Fruit fly (Drosophila melanogaster) whole organism, prepupa: ENCODE measurements around the gene Vav.

Experiments used
- Blimp-1 ChIP-seq: fragments of 200-800 bp; sonication (Bioruptor generic); optimal IDR thresholded peaks from 3 replicates; lab custom pipeline; 2017; ENCODE audit warnings: missing biosample characterization, missing genetic modification characterization, mild to moderate bottlenecking, moderate library complexity, missing genetic modification reagents
- CG10631 ChIP-seq: fragments of 200-800 bp; sonication (Bioruptor generic); optimal IDR thresholded peaks from 2 replicates; lab custom pipeline; 2016; ENCODE audit warnings: missing biosample characterization, missing genetic modification characterization
- CG10669 ChIP-seq: fragments of 200-800 bp; sonication (Bioruptor generic); optimal IDR thresholded peaks from 3 replicates; lab custom pipeline; 2018; ENCODE audit warnings: missing biosample characterization, mild to moderate bottlenecking, missing genetic modification characterization, moderate library complexity
- CG11294 ChIP-seq: fragments of 200-800 bp; sonication (Bioruptor generic); IDR thresholded peaks from 2 replicates; pipeline ENCODE4 v1.3.6; 2022; ENCODE audit warnings: missing biosample characterization, missing genetic modification characterization
- CG11902 ChIP-seq: fragments of 200-800 bp; sonication (Bioruptor generic); optimal IDR thresholded peaks from 3 replicates; lab custom pipeline; 2016; ENCODE audit warnings: missing biosample characterization, missing genetic modification characterization
- CG15336 ChIP-seq: fragments of 200-800 bp; sonication (Bioruptor generic); IDR thresholded peaks from 2 replicates; pipeline ENCODE4 v1.3.6; 2022; ENCODE audit warnings: missing biosample characterization, missing genetic modification characterization
- CG3032 ChIP-seq: fragments of 200-800 bp; optimal IDR thresholded peaks from 2 replicates; lab custom pipeline; 2019; ENCODE audit warnings: missing biosample characterization, mild to moderate bottlenecking, missing genetic modification characterization, moderate library complexity
- CG3919 ChIP-seq: fragments of 200-800 bp; sonication (Bioruptor generic); optimal IDR thresholded peaks from 3 replicates; lab custom pipeline; 2016; ENCODE audit warnings: missing biosample characterization, missing genetic modification characterization
- CG6163 ChIP-seq: fragments of 200-800 bp; sonication (Bioruptor generic); IDR thresholded peaks from 3 replicates; pipeline ENCODE4 v1.3.6; 2022; ENCODE audit warnings: missing biosample characterization, missing genetic modification characterization
- CG6276 ChIP-seq: fragments of 200-800 bp; sonication (Bioruptor generic); optimal IDR thresholded peaks from 2 replicates; lab custom pipeline; 2017; ENCODE audit warnings: missing biosample characterization, mild to moderate bottlenecking, missing genetic modification characterization
- CG6792 ChIP-seq: fragments of 200-800 bp; sonication (Bioruptor generic); optimal IDR thresholded peaks from 3 replicates; lab custom pipeline; 2016; ENCODE audit warnings: missing biosample characterization, missing genetic modification characterization
- CG6808 ChIP-seq: fragments of 200-800 bp; sonication (Bioruptor generic); optimal IDR thresholded peaks from 3 replicates; lab custom pipeline; 2017; ENCODE audit warnings: missing biosample characterization, missing genetic modification characterization, mild to moderate bottlenecking, moderate library complexity, missing genetic modification reagents
- CG6854 ChIP-seq: fragments of 200-800 bp; sonication (Bioruptor generic); optimal IDR thresholded peaks from 2 replicates; lab custom pipeline; 2017; ENCODE audit warnings: missing biosample characterization, mild to moderate bottlenecking, missing genetic modification characterization
- CG8319 ChIP-seq: fragments of 200-800 bp; sonication (Bioruptor generic); optimal IDR thresholded peaks from 3 replicates; lab custom pipeline; 2016; ENCODE audit warnings: missing biosample characterization, missing genetic modification characterization
- Eip75B ChIP-seq: fragments of 200-800 bp; sonication (Bioruptor generic); optimal IDR thresholded peaks from 3 replicates; lab custom pipeline; 2016; ENCODE audit warnings: missing biosample characterization, missing genetic modification characterization
- Eip78C ChIP-seq: fragments of 200-800 bp; sonication (Bioruptor generic); peaks from one replicate; lab custom pipeline; 2016; ENCODE audit warnings: missing biosample characterization, missing genetic modification characterization
- Eip93F ChIP-seq: fragments of 200-800 bp; sonication (Bioruptor generic); optimal IDR thresholded peaks from 2 replicates; lab custom pipeline; 2016; ENCODE audit warnings: missing biosample characterization, mild to moderate bottlenecking, missing genetic modification characterization
- Ets96B ChIP-seq: fragments of 200-800 bp; optimal IDR thresholded peaks from 2 replicates; lab custom pipeline; 2019; ENCODE audit warnings: missing biosample characterization, mild to moderate bottlenecking, missing genetic modification characterization, moderate library complexity
- Hr39 ChIP-seq: fragments of 200-800 bp; sonication (Bioruptor generic); optimal IDR thresholded peaks from 2 replicates; lab custom pipeline; 2016; ENCODE audit warnings: missing biosample characterization, missing genetic modification characterization
- Hr4 ChIP-seq: fragments of 200-800 bp; sonication (Bioruptor generic); optimal IDR thresholded peaks from 3 replicates; lab custom pipeline; 2016; ENCODE audit warnings: missing biosample characterization, missing genetic modification characterization
- Met ChIP-seq: fragments of 200-800 bp; sonication (Bioruptor generic); optimal IDR thresholded peaks from 3 replicates; lab custom pipeline; 2016; ENCODE audit warnings: missing biosample characterization, missing genetic modification characterization
- OdsH ChIP-seq: fragments of 200-800 bp; sonication (Bioruptor generic); optimal IDR thresholded peaks from 3 replicates; lab custom pipeline; 2016; ENCODE audit warnings: missing biosample characterization, missing genetic modification characterization
- Smox ChIP-seq: fragments of 200-800 bp; sonication (Bioruptor generic); optimal IDR thresholded peaks from 3 replicates; lab custom pipeline; 2016; ENCODE audit warnings: missing biosample characterization, missing genetic modification characterization
- achi ChIP-seq: fragments of 200-800 bp; sonication (Bioruptor generic); optimal IDR thresholded peaks from 3 replicates; lab custom pipeline; 2016; ENCODE audit warnings: missing biosample characterization, missing genetic modification characterization
- acj6 ChIP-seq: fragments of 200-800 bp; sonication (Bioruptor generic); optimal IDR thresholded peaks from 3 replicates; lab custom pipeline; 2016; ENCODE audit warnings: missing biosample characterization, missing genetic modification characterization
- cyc ChIP-seq: fragments of 200-800 bp; sonication (Bioruptor generic); optimal IDR thresholded peaks from 3 replicates; lab custom pipeline; 2016; ENCODE audit warnings: missing biosample characterization, missing genetic modification characterization
- eg ChIP-seq: fragments of 200-800 bp; sonication (Bioruptor generic); IDR thresholded peaks from 3 replicates; pipeline ENCODE4 v1.3.6; 2022; ENCODE audit warnings: missing biosample characterization, missing genetic modification characterization
- esn ChIP-seq: fragments of 200-800 bp; sonication (Bioruptor generic); optimal IDR thresholded peaks from 2 replicates; lab custom pipeline; 2016; ENCODE audit warnings: missing biosample characterization, mild to moderate bottlenecking, missing genetic modification characterization, moderate library complexity
- fd59A ChIP-seq: fragments of 200-800 bp; sonication (Bioruptor generic); optimal IDR thresholded peaks from 2 replicates; lab custom pipeline; 2017; ENCODE audit warnings: missing biosample characterization, mild to moderate bottlenecking, missing genetic modification characterization, missing genetic modification reagents
- fd85E ChIP-seq: fragments of 200-800 bp; sonication (Bioruptor generic); optimal IDR thresholded peaks from 3 replicates; lab custom pipeline; 2016; ENCODE audit warnings: missing biosample characterization, missing genetic modification characterization
- fkh ChIP-seq: fragments of 200-800 bp; sonication (Bioruptor generic); optimal IDR thresholded peaks from 3 replicates; lab custom pipeline; 2017; ENCODE audit warnings: missing biosample characterization, mild to moderate bottlenecking, missing genetic modification characterization, moderate library complexity
- pdm3 ChIP-seq: fragments of 200-800 bp; sonication (Bioruptor generic); optimal IDR thresholded peaks from 3 replicates; lab custom pipeline; 2016; ENCODE audit warnings: missing biosample characterization, missing genetic modification characterization
- salr ChIP-seq, 2 experiments: fragments of 200-800 bp; sonication (Bioruptor generic); optimal IDR thresholded peaks; 3 replicates each; lab custom pipeline; 2016 to 2018; ENCODE audit warnings: missing biosample characterization in 2 of 2, missing genetic modification characterization in 2 of 2, mild to moderate bottlenecking in 1 of 2
- spab ChIP-seq: fragments of 200-800 bp; sonication (Bioruptor generic); optimal IDR thresholded peaks from 2 replicates; lab custom pipeline; 2017; ENCODE audit warnings: missing biosample characterization, mild to moderate bottlenecking, missing genetic modification characterization, missing genetic modification reagents
- svp ChIP-seq: fragments of 200-800 bp; sonication (Bioruptor generic); peaks from one replicate; lab custom pipeline; 2016; ENCODE audit warnings: missing biosample characterization, missing genetic modification characterization
- topi ChIP-seq: fragments of 200-800 bp; sonication (Bioruptor generic); optimal IDR thresholded peaks from 3 replicates; lab custom pipeline; 2016; ENCODE audit warnings: missing biosample characterization, missing genetic modification characterization
- vri ChIP-seq: fragments of 200-800 bp; sonication (Bioruptor generic); optimal IDR thresholded peaks from 3 replicates; lab custom pipeline; 2016; ENCODE audit warnings: missing biosample characterization, mild to moderate bottlenecking, missing genetic modification characterization

Vav gene

dm6 chrX:19241790-19242373 lies 19.7 kb upstream of the Vav start, which contains the start of gene CG14196:
CG14196 (minus strand) TSS chrX:19241840.
- TF ChIP-seq CG6808 (no peak), fd85E (GFP tag; lab: Kevin White, UChicago) (no peak), Eip75B (GFP tag; lab: Kevin White, UChicago) (no peak), CG8319 (no peak), spab (GFP tag; lab: Kevin White, UChicago) (no peak), topi (GFP tag; lab: Kevin White, UChicago) (no peak), Eip78C (GFP tag; lab: Kevin White, UChicago) (peak; percentile 52), CG11902 (no peak), CG11294 (GFP tag; lab: Robert Waterston, UW) (no peak), achi (GFP tag; lab: Kevin White, UChicago) (no peak), fd59A (GFP tag; lab: Kevin White, UChicago) (no peak), svp (GFP tag; lab: Kevin White, UChicago) (peak; percentile 79), vri (GFP tag; lab: Kevin White, UChicago) (peak; percentile 5)

dm6 chrX:19243379-19243834 lies 18.2 kb upstream of the Vav start, which contains the start of gene CG7889:
CG7889 (plus strand) TSS chrX:19243631.
- TF ChIP-seq Eip75B (GFP tag; lab: Kevin White, UChicago), result peak; percentile 29
- TF ChIP-seq Met (GFP tag; lab: Kevin White, UChicago), result peak; percentile 18
- TF ChIP-seq CG6792, result no peak
- peak; percentile 16 for TF ChIP-seq CG3032 (tag; lab: Kevin White, UChicago)
- TF ChIP-seq Ets96B (tag; lab: Kevin White, UChicago), result peak; percentile 19
- TF ChIP-seq acj6 (GFP tag; lab: Kevin White, UChicago), result peak; percentile 26
- peak; percentile 37; the same call in 1 of the 3 replicates for TF ChIP-seq CG6163 (GFP tag; lab: Robert Waterston, UW)
- TF ChIP-seq salr (GFP tag; optimal IDR thresholded peaks at IDR 0.05; lab: Kevin White, UChicago), result no peak
- peak; percentile 39 for TF ChIP-seq CG3919 (GFP tag; lab: Kevin White, UChicago)
- TF ChIP-seq Hr39 (GFP tag; lab: Kevin White, UChicago), result peak; percentile 7
- 0 out of 2 replicates have a peak, but pooled peaks have one; percentile 11 for TF ChIP-seq CG15336 (GFP tag; lab: Robert Waterston, UW)
- peak; percentile 78 for TF ChIP-seq Eip78C (GFP tag; lab: Kevin White, UChicago)
- no peak for TF ChIP-seq vri (GFP tag; lab: Kevin White, UChicago)
- peak; percentile 5 for TF ChIP-seq pdm3 (GFP tag; lab: Kevin White, UChicago)
- no peak for TF ChIP-seq OdsH (GFP tag; lab: Kevin White, UChicago)
- TF ChIP-seq CG10631 (GFP tag; lab: Kevin White, UChicago), result no peak
- peak; percentile 31 for TF ChIP-seq CG10669 (GFP tag; lab: Kevin White, UChicago)
- no peak for TF ChIP-seq fd59A (GFP tag; lab: Kevin White, UChicago)
- TF ChIP-seq svp (GFP tag; lab: Kevin White, UChicago), result peak; percentile 62
- TF ChIP-seq Hr4 (GFP tag; lab: Kevin White, UChicago), result peak; percentile 45
- TF ChIP-seq Smox (GFP tag; lab: Kevin White, UChicago), result peak; percentile 15
- peak; percentile 4 for TF ChIP-seq CG6276 (GFP tag; lab: Kevin White, UChicago)
- peak; percentile 78 for TF ChIP-seq Blimp-1 (GFP tag; lab: Kevin White, UChicago)
- peak; percentile 11 for TF ChIP-seq achi (GFP tag; lab: Kevin White, UChicago)
- TF ChIP-seq cyc (GFP tag; lab: Kevin White, UChicago), result peak; percentile 30
- TF ChIP-seq esn (GFP tag; lab: Kevin White, UChicago), result peak; percentile 8
- TF ChIP-seq eg, result peak; percentile 33; the same call in 1 of the 3 replicates
- peak; percentile 32 for TF ChIP-seq topi (GFP tag; lab: Kevin White, UChicago)
- no peak for TF ChIP-seq Eip93F (GFP tag; lab: Kevin White, UChicago)
- no peak for TF ChIP-seq fkh
- peak; percentile 29 for TF ChIP-seq CG6854 (GFP tag; lab: Kevin White, UChicago)
- no peak for TF ChIP-seq spab (GFP tag; lab: Kevin White, UChicago)
